Fruit fly (Drosophila melanogaster): ENCODE measurements around the gene CG43115.

DNA sequence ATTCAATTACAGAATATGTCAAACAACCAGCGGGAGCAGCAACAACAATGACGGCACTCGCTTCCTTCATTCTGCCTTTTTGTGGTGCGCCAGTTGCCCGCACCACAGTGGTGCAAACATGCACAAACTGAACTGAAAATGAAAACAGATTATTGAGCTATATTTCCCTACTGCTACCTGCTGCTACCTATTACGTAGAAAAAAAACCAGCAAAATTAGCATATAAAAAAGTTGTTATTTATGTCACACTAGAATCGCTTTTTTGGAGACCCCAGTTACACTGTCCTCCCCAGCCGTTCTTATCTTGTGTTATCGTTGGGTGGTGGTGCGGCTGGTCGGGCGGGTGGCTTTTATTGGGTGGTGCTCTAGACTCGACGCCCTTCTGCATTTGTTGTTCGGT lies 31.4 kb upstream of the CG43115 start:
- TF ChIP-seq Hr78 (GFP tag; optimal IDR thresholded peaks at IDR 0.05) (no peak), rgr (GFP tag; optimal IDR thresholded peaks at IDR 0.05) (peak; percentile 70), dsf (GFP tag; optimal IDR thresholded peaks at IDR 0.05; ENCODE audit: borderline replicate concordance) (no peak), Abd-B (GFP tag; optimal IDR thresholded peaks at IDR 0.05) (no peak), usp (GFP tag; optimal IDR thresholded peaks at IDR 0.05) (no peak), Dfd (GFP tag; optimal IDR thresholded peaks at IDR 0.05) (no peak), dmrt93B (GFP tag; optimal IDR thresholded peaks at IDR 0.05) (peak; percentile 55), lola (GFP tag; optimal IDR thresholded peaks at IDR 0.05) (no peak)
